Fruit fly (Drosophila melanogaster): Measurements from ENCODE around the gene Lint-O.

DNA sequence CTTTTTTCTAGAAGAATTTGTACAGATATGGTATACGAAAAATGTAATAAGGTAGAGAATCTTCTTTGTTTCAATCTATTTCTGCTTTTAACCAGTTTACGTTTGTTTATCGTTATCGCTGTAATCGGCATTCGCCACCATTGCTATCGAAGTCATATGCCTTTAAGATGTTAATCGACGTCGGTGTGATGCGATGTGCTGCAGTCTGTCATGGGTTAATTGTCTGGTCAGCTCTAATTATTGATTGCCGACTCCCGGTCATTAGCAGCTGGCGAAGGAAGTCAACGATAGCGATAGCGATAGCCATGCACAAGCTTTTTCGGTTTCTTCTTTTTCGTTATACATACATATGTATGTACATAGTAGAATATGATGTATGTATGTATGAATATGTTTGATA, 43.0 kb upstream of the Lint-O start:
- TF ChIP-seq Dll (optimal IDR thresholded peaks at IDR 0.05), result no peak
- no peak for TF ChIP-seq EcR (GFP tag; optimal IDR thresholded peaks at IDR 0.05)
- TF ChIP-seq CG8478 (optimal IDR thresholded peaks at IDR 0.05), result no peak
